Fruit fly (Drosophila melanogaster) whole organism, embryonic: ENCODE data around the gene RpL35.

Experiments used
- BEAF-32 ChIP-seq: fragments of 200-800 bp; sonication (Bioruptor generic); optimal IDR thresholded peaks from 3 replicates; lab custom pipeline; 2017; ENCODE audit warnings: missing biosample characterization, missing genetic modification characterization, mild to moderate bottlenecking, moderate library complexity, missing genetic modification reagents
- Bteb2 ChIP-seq: fragments of 200-800 bp; sonication (Bioruptor generic); optimal IDR thresholded peaks from 2 replicates; lab custom pipeline; 2016; ENCODE audit warnings: missing biosample characterization, missing genetic modification characterization
- CG10147 ChIP-seq: fragments of 200-800 bp; sonication (Bioruptor generic); optimal IDR thresholded peaks from 2 replicates; lab custom pipeline; 2019; ENCODE audit warnings: missing biosample characterization, mild to moderate bottlenecking, missing genetic modification characterization, moderate library complexity
- CG10654 ChIP-seq: fragments of 200-800 bp; sonication (Bioruptor generic); optimal IDR thresholded peaks from 2 replicates; lab custom pipeline; 2016; ENCODE audit warnings: missing biosample characterization, missing genetic modification characterization
- CG10979 ChIP-seq: fragments of 200-800 bp; sonication (Bioruptor generic); optimal IDR thresholded peaks from 2 replicates; lab custom pipeline; 2018; ENCODE audit warnings: missing biosample characterization, mild to moderate bottlenecking, missing genetic modification characterization, moderate library complexity
- CG11560 ChIP-seq: fragments of 200-800 bp; sonication (Bioruptor generic); IDR thresholded peaks from 3 replicates; pipeline ENCODE4 v1.3.6; 2022; ENCODE audit warnings: missing biosample characterization, missing genetic modification characterization
- CG11723 ChIP-seq: fragments of 200-800 bp; sonication (Bioruptor generic); optimal IDR thresholded peaks from 2 replicates; lab custom pipeline; 2017; ENCODE audit warnings: missing biosample characterization, mild to moderate bottlenecking, missing genetic modification characterization
- CG13287 ChIP-seq: fragments of 200-800 bp; sonication (Bioruptor generic); IDR thresholded peaks from 2 replicates; pipeline ENCODE4 v1.3.6; 2022; ENCODE audit warnings: missing biosample characterization, missing genetic modification characterization; ENCODE audit not compliant: partially characterized antibody
- CG15514 ChIP-seq: fragments of 200-800 bp; sonication (Bioruptor generic); optimal IDR thresholded peaks from 3 replicates; lab custom pipeline; 2017; ENCODE audit warnings: missing biosample characterization, missing genetic modification characterization, mild to moderate bottlenecking, moderate library complexity, missing genetic modification reagents
- CG16863 ChIP-seq: fragments of 200-800 bp; sonication (Bioruptor generic); optimal IDR thresholded peaks from 3 replicates; lab custom pipeline; 2016; ENCODE audit warnings: missing biosample characterization, missing genetic modification characterization
- CG17912 ChIP-seq: fragments of 200-800 bp; sonication (Bioruptor generic); optimal IDR thresholded peaks from 2 replicates; lab custom pipeline; 2018; ENCODE audit warnings: missing biosample characterization, mild to moderate bottlenecking, missing genetic modification characterization
- CG1832 ChIP-seq: fragments of 200-800 bp; sonication (Bioruptor generic); optimal IDR thresholded peaks from 2 replicates; lab custom pipeline; 2017; ENCODE audit warnings: missing biosample characterization, mild to moderate bottlenecking, missing genetic modification characterization, inconsistent platforms
- CG2129 ChIP-seq: fragments of 200-800 bp; sonication (Bioruptor generic); IDR thresholded peaks from 2 replicates; pipeline ENCODE4 v1.3.6; 2022; ENCODE audit warnings: missing biosample characterization, missing genetic modification characterization; ENCODE audit not compliant: partially characterized antibody
- CG2875 ChIP-seq: fragments of 200-800 bp; sonication (Bioruptor generic); optimal IDR thresholded peaks from 2 replicates; lab custom pipeline; 2017; ENCODE audit warnings: missing biosample characterization, mild to moderate bottlenecking, missing genetic modification characterization, missing genetic modification reagents
- CG2889 ChIP-seq: fragments of 200-800 bp; sonication (Bioruptor generic); IDR thresholded peaks from 3 replicates; pipeline ENCODE4 v1.3.6; 2022; ENCODE audit warnings: missing biosample characterization, missing genetic modification characterization
- CG31365 ChIP-seq: fragments of 200-800 bp; sonication (Bioruptor generic); optimal IDR thresholded peaks from 2 replicates; lab custom pipeline; 2018; ENCODE audit warnings: missing biosample characterization, mild to moderate bottlenecking, missing genetic modification characterization
- CG32532 ChIP-seq: fragments of 200-800 bp; sonication (Bioruptor generic); IDR thresholded peaks from 2 replicates; pipeline ENCODE4 v1.3.6; 2022; ENCODE audit warnings: missing biosample characterization, missing genetic modification characterization
- CG3281 ChIP-seq: fragments of 200-800 bp; sonication (Bioruptor generic); optimal IDR thresholded peaks from 3 replicates; lab custom pipeline; 2017; ENCODE audit warnings: missing biosample characterization, mild to moderate bottlenecking, missing genetic modification characterization
- CG4282 ChIP-seq: fragments of 200-800 bp; sonication (Bioruptor generic); optimal IDR thresholded peaks from 2 replicates; lab custom pipeline; 2016; ENCODE audit warnings: missing biosample characterization, missing genetic modification characterization
- CG4424 ChIP-seq: fragments of 200-800 bp; sonication (Bioruptor generic); optimal IDR thresholded peaks from 3 replicates; lab custom pipeline; 2016; ENCODE audit warnings: missing biosample characterization, missing genetic modification characterization
- CG6272 ChIP-seq: fragments of 200-800 bp; sonication (Bioruptor generic); IDR thresholded peaks from 2 replicates; pipeline ENCODE4 v1.3.6; 2022; ENCODE audit warnings: missing biosample characterization, missing genetic modification characterization
- CG7357 ChIP-seq: fragments of 200-800 bp; sonication (Bioruptor generic); IDR thresholded peaks from 3 replicates; pipeline ENCODE4 v1.3.6; 2022; ENCODE audit warnings: missing biosample characterization, missing genetic modification characterization
- CG8290 ChIP-seq, 3 experiments: fragments of 200-800 bp; sonication (Bioruptor generic); optimal IDR thresholded peaks; 2 replicates each; lab custom pipeline; 2016 to 2019; ENCODE audit warnings: missing biosample characterization in 3 of 3, missing genetic modification characterization in 3 of 3, mild to moderate bottlenecking in 2 of 3, moderate library complexity in 1 of 3
- CG9876 ChIP-seq: fragments of 200-800 bp; sonication (Bioruptor generic); optimal IDR thresholded peaks from 2 replicates; lab custom pipeline; 2016; ENCODE audit warnings: missing biosample characterization, missing genetic modification characterization
- CHES-1-like ChIP-seq: fragments of 200-800 bp; sonication (Bioruptor generic); optimal IDR thresholded peaks from 2 replicates; lab custom pipeline; 2016; ENCODE audit warnings: missing biosample characterization, missing genetic modification characterization
- Dref ChIP-seq: fragments of 200-800 bp; sonication (Bioruptor generic); IDR thresholded peaks from 2 replicates; pipeline ENCODE4 v1.3.6; 2022; ENCODE audit warnings: missing biosample characterization, missing genetic modification characterization
- Hr3 ChIP-seq: fragments of 200-800 bp; sonication (Bioruptor generic); optimal IDR thresholded peaks from 3 replicates; lab custom pipeline; 2016; ENCODE audit warnings: missing biosample characterization, missing genetic modification characterization
- Meics ChIP-seq: fragments of 200-800 bp; sonication (Bioruptor generic); optimal IDR thresholded peaks from 2 replicates; lab custom pipeline; 2017; ENCODE audit warnings: missing biosample characterization, mild to moderate bottlenecking, missing genetic modification characterization
- Oli ChIP-seq: fragments of 200-800 bp; sonication (Bioruptor generic); optimal IDR thresholded peaks from 2 replicates; lab custom pipeline; 2018; ENCODE audit warnings: missing biosample characterization, mild to moderate bottlenecking, missing genetic modification characterization, moderate library complexity
- Spps ChIP-seq: fragments of 200-800 bp; sonication (Bioruptor generic); optimal IDR thresholded peaks from 2 replicates; lab custom pipeline; 2018; ENCODE audit warnings: missing biosample characterization, mild to moderate bottlenecking, missing genetic modification characterization
- TFAM ChIP-seq: fragments of 200-800 bp; sonication (Bioruptor generic); optimal IDR thresholded peaks from 2 replicates; lab custom pipeline; 2017; ENCODE audit warnings: missing biosample characterization, missing genetic modification characterization, inconsistent platforms
- Xrp1 ChIP-seq: fragments of 200-800 bp; sonication (Bioruptor generic); IDR thresholded peaks from 2 replicates; pipeline ENCODE4 v1.3.6; 2022; ENCODE audit warnings: missing biosample characterization, missing genetic modification characterization
- br ChIP-seq: fragments of >200 bp; optimal IDR thresholded peaks from 2 replicates; lab custom pipeline; 2017
- bsh ChIP-seq, 2 experiments: fragments of 200-800 bp; sonication (Bioruptor generic); optimal IDR thresholded peaks; 2 replicates each; lab custom pipeline; 2017 to 2018; ENCODE audit warnings: mild to moderate bottlenecking in 2 of 2, missing biosample characterization in 2 of 2, missing genetic modification characterization in 2 of 2, moderate library complexity in 1 of 2
- croc ChIP-seq: fragments of 200-800 bp; sonication (Bioruptor generic); conservative IDR thresholded peaks from 3 replicates; pipeline ENCODE4 v1.3.6; 2022; ENCODE audit warnings: missing biosample characterization, missing genetic modification characterization
- ewg ChIP-seq: fragments of 200-800 bp; sonication (Bioruptor generic); optimal IDR thresholded peaks from 3 replicates; lab custom pipeline; 2017; ENCODE audit warnings: mild to moderate bottlenecking, missing biosample characterization, missing genetic modification reagents, missing genetic modification characterization
- fd64A ChIP-seq: fragments of 200-800 bp; sonication (Bioruptor generic); optimal IDR thresholded peaks from 3 replicates; lab custom pipeline; 2018; ENCODE audit warnings: missing biosample characterization, mild to moderate bottlenecking, missing genetic modification characterization
- ftz-f1 ChIP-seq: fragments of 200-800 bp; sonication (Bioruptor generic); optimal IDR thresholded peaks from 2 replicates; lab custom pipeline; 2016; ENCODE audit warnings: missing biosample characterization, missing genetic modification characterization
- klu ChIP-seq: fragments of 200-800 bp; sonication (Bioruptor generic); IDR thresholded peaks from 2 replicates; pipeline ENCODE4 v1.3.6; 2022; ENCODE audit warnings: missing biosample characterization, missing genetic modification characterization
- lab ChIP-seq: fragments of 200-800 bp; sonication (Bioruptor generic); optimal IDR thresholded peaks from 3 replicates; lab custom pipeline; 2017; ENCODE audit warnings: missing biosample characterization, missing genetic modification characterization, mild to moderate bottlenecking, moderate library complexity, missing genetic modification reagents
- nerfin-1 ChIP-seq: fragments of 200-800 bp; sonication (Bioruptor generic); optimal IDR thresholded peaks from 3 replicates; lab custom pipeline; 2019; ENCODE audit warnings: missing biosample characterization, mild to moderate bottlenecking, missing genetic modification characterization, moderate library complexity
- otp ChIP-seq: fragments of 200-800 bp; sonication (Bioruptor generic); IDR thresholded peaks from 3 replicates; pipeline ENCODE4, ENCODE4 v1.3.6; 2022; ENCODE audit warnings: missing biosample characterization, missing genetic modification characterization
- pros ChIP-seq: fragments of 200-800 bp; sonication (Bioruptor generic); optimal IDR thresholded peaks from 3 replicates; lab custom pipeline; 2019; ENCODE audit warnings: missing biosample characterization, mild to moderate bottlenecking, missing genetic modification characterization, moderate library complexity
- psq ChIP-seq: fragments of 200-800 bp; sonication (Bioruptor generic); optimal IDR thresholded peaks from 2 replicates; lab custom pipeline; 2017; ENCODE audit warnings: missing biosample characterization, missing genetic modification characterization
- row ChIP-seq: fragments of 200-800 bp; sonication (Bioruptor generic); IDR thresholded peaks from 3 replicates; pipeline ENCODE4 v1.3.6; 2022; ENCODE audit warnings: missing biosample characterization, missing genetic modification characterization
- ssp ChIP-seq: fragments of 200-800 bp; sonication (Bioruptor generic); IDR thresholded peaks from 2 replicates; pipeline ENCODE4 v1.3.6; 2022; ENCODE audit warnings: missing biosample characterization, missing genetic modification characterization
- ttk ChIP-seq: fragments of 200-800 bp; sonication (Bioruptor generic); IDR thresholded peaks from 2 replicates; pipeline ENCODE4 v2.1.2; 2022; ENCODE audit warnings: missing biosample characterization, missing genetic modification characterization
- unpg ChIP-seq: fragments of 200-800 bp; sonication (Bioruptor generic); optimal IDR thresholded peaks from 3 replicates; lab custom pipeline; 2018; ENCODE audit warnings: missing biosample characterization, mild to moderate bottlenecking, missing genetic modification characterization, moderate library complexity
- zen2 ChIP-seq: fragments of 200-800 bp; sonication (Bioruptor generic); IDR thresholded peaks from 3 replicates; pipeline ENCODE4 v1.3.6; 2022; ENCODE audit warnings: missing biosample characterization, missing genetic modification characterization; ENCODE audit not compliant: partially characterized antibody

RpL35 gene

dm6 chrX:5696436-5697022 lies 24.3 kb downstream of the RpL35 start (continued):
- TF ChIP-seq Meics (GFP tag; lab: Kevin White, UChicago) (peak; percentile 94), CG10147 (GFP tag; lab: Kevin White, UChicago) (peak; percentile 83), CG9876 (peak; percentile 98), CG1832 (GFP tag; lab: Kevin White, UChicago) (peak; percentile 45), lab (GFP tag; lab: Kevin White, UChicago) (peak; percentile 95), CG32532 (GFP tag; lab: Robert Waterston, UW) (peak; percentile 90), ttk (peak; percentile 96), Dref (GFP tag; lab: Robert Waterston, UW) (peak; percentile 41), nerfin-1 (tag; lab: Kevin White, UChicago) (peak; percentile 92), unpg (GFP tag; lab: Kevin White, UChicago) (peak; percentile 95), fd64A (GFP tag; lab: Kevin White, UChicago) (peak; percentile 84), CG15514 (peak; percentile 85), CG10654 (peak; percentile 97), pros (GFP tag; lab: Kevin White, UChicago) (peak; percentile 62), CG16863 (GFP tag; lab: Kevin White, UChicago) (peak; percentile 98), BEAF-32 (GFP tag; lab: Kevin White, UChicago) (no peak), otp (GFP tag; lab: Robert Waterston, UW) (peak; percentile 98), CG11723 (peak; percentile 94), Xrp1 (GFP tag; lab: Robert Waterston, UW) (peak; percentile 98), CG13287 (GFP tag; lab: Robert Waterston, UW) (no peak), CHES-1-like (peak; percentile 98), CG8290 (GFP tag; optimal IDR thresholded peaks at IDR 0.05; lab: Kevin White, UChicago) (peak; percentile 98), CG8290 (tag; optimal IDR thresholded peaks at IDR 0.05; lab: Kevin White, UChicago) (peak; percentile 93 to 94), Spps (tag; lab: Kevin White, UChicago) (peak; percentile 72), ftz-f1 (peak; percentile 50), CG2875 (GFP tag; lab: Kevin White, UChicago) (peak; percentile 95), CG2129 (no peak), CG3281 (GFP tag; lab: Kevin White, UChicago) (peak; percentile 88), zen2 (no peak), croc (GFP tag; lab: Robert Waterston, UW) (peak; percentile 95), row (GFP tag; lab: Robert Waterston, UW) (peak; percentile 95), bsh (GFP tag; optimal IDR thresholded peaks at IDR 0.05; lab: Kevin White, UChicago) (peak; percentile 91 to 94), CG7357 (GFP tag; lab: Robert Waterston, UW) (peak; percentile 88), CG6272 (GFP tag; lab: Robert Waterston, UW) (peak; percentile 89), CG2889 (GFP tag; lab: Robert Waterston, UW) (peak; percentile 90), CG11560 (peak; percentile 86), klu (peak; percentile 89), Bteb2 (GFP tag; lab: Kevin White, UChicago) (peak; percentile 95), ewg (GFP tag; lab: Kevin White, UChicago) (peak; percentile 92), TFAM (GFP tag; lab: Kevin White, UChicago) (peak; percentile 81), Oli (tag; lab: Kevin White, UChicago) (peak; percentile 95), Hr3 (peak; percentile 95), br (lab: Kevin White, UChicago) (no peak), psq (GFP tag; lab: Kevin White, UChicago) (peak; percentile 88), CG10979 (tag; lab: Kevin White, UChicago) (peak; percentile 94), CG4424 (GFP tag; lab: Kevin White, UChicago) (peak; percentile 98), CG17912 (GFP tag; lab: Kevin White, UChicago) (peak; percentile 91), CG4282 (GFP tag; lab: Kevin White, UChicago) (peak; percentile 96), ssp (GFP tag; lab: Robert Waterston, UW) (peak; percentile 85), CG31365 (tag; lab: Kevin White, UChicago) (peak; percentile 80)
